1 worm cellular context compared by ENCODE assay signal in the genomic region with DNA sequence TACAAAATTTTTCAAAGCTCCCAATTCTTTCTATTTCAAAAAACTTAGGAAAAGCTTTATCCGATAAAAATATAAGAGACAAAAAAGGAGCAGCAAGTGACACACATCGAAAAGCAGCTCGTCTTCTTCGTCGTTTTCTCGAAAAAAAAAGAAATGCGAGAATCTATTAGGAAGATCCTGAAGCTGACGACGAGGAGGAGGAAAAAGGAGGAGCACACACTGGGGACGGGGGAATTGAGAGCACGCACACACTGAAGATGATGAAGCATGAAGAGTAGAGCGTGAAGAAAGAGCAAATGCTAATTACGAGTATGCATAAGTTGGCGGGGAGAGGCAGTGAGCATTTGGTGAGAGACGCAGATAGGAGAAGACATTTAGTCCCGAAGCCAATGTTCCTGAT.
TF ChIP-seq lines count a peak whose summit lies in the region.

No protein-coding gene starts in this region.

TF ChIP-seq in whole organism, L1 larva, 84 proteins besides CTCF, POLR2A, EP300 and RAD21 (continued from another document):
- no peak for TF ChIP-seq efl-1 (optimal IDR thresholded peaks at IDR 0.05; lab: Kevin White, UChicago)
- TF ChIP-seq efl-1 (GFP tag; optimal IDR thresholded peaks at IDR 0.05 in 1 of 2; lab: Kevin White, UChicago) = peak in 1 of 2 experiments; percentile 68
- no peak for TF ChIP-seq mep-1 (tag; optimal IDR thresholded peaks at IDR 0.05; lab: Kevin White, UChicago)
